Worm (Caenorhabditis elegans) whole organism, late embryonic: ENCODE measurements around the gene R09H10.6.

ENCODE experiments used
- lin-11 ChIP-seq: fragments of 200-800 bp; sonication (Bioruptor generic); optimal IDR thresholded peaks from 2 replicates; lab custom pipeline; 2018; ENCODE audit warnings: mild to moderate bottlenecking, missing genetic modification characterization, missing compliant biosample characterization
- nhr-232 ChIP-seq: sonication (generic microtip); optimal IDR thresholded peaks from 2 replicates; lab custom pipeline; 2016; ENCODE audit warnings: missing genetic modification characterization, missing compliant biosample characterization
- pqm-1 ChIP-seq: sonication (generic microtip); optimal IDR thresholded peaks from 2 replicates; lab custom pipeline; 2016; ENCODE audit warnings: missing genetic modification characterization, missing compliant biosample characterization

DNA sequence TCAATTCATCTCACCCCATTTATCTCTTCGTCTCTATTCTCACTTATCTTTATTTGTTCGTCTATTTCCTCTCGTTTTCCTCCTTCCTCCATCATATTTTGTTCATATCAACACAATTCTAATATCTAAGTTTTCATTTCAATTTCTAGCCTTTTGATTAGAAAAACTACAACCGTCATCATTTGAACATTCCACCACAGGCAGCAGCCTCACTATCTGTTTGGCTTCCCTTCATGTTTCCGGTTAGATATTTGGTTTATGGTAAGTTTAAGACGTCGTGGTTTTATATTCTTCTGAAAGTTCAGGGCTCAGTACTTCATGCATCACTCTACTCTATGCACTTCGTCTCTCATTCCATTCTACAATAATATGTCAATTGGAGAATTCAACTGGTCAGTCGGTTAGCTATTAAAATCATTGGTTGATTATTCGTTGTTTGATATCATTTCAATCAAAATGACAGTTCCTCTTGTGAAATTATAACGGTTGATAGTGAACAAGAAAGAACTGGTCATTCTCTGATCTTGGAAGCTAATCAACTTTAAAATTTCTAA is 48.5 kb downstream of the R09H10.6 start, which contains the start of gene K08C7.1:
- TF ChIP-seq pqm-1 (tag; lab: Kevin White, UChicago), result no peak
- no peak for TF ChIP-seq lin-11 (tag; lab: Kevin White, UChicago)
- TF ChIP-seq nhr-232 (tag; lab: Kevin White, UChicago), result no peak
